Fruit fly (Drosophila melanogaster): ENCODE data around the gene eyg.

eyg gene

DNA sequence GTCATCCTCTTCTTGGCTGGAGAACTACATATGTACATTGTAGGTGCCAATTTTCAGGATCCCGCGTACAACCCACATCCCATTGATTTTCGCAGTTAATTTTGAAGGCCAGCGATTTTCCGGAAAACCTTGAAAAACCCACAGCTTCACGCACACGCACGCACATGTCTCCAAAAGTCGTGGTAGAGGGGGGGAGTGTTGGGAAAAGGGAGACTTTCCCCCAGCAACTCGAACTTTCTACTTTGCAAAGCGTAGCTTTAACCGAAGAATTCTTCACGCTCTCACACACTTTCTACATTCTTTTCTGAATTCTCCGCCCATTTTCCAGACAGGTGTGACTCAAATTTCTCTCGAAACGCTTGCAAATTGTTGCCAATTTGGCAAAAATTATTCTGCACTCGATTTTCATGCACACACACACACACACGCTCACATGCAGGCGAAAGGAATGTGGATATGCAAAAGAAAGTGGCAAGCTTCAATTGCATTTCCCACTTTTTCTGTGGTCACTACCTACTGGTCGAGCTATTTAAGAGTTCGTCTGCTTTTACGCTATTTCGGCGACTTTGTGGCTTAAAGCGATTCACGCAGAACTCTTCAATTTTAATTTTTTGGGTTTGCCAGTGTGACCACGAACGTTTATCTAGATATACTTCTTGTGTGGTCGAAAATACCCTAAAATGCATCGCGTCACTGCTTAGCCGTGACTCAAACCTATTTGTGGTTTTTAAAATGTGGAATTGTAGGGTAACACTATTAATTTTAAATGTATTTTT is 53.4 kb downstream of the eyg start, which contains the start of gene SCaMC (continued):
- no peak for TF ChIP-seq odd (GFP tag; optimal IDR thresholded peaks at IDR 0.05)
- no peak for TF ChIP-seq Nf-YA (GFP tag; IDR thresholded peaks at IDR 0.05)
- TF ChIP-seq Bteb2 (GFP tag; optimal IDR thresholded peaks at IDR 0.05): no peak
- no peak for TF ChIP-seq run (tag; optimal IDR thresholded peaks at IDR 0.05)
- no peak for TF ChIP-seq CG15073 (GFP tag; optimal IDR thresholded peaks at IDR 0.05)
- no peak for TF ChIP-seq Gsc (GFP tag; IDR thresholded peaks at IDR 0.05)
- TF ChIP-seq Spps (tag; optimal IDR thresholded peaks at IDR 0.05): no peak
- no peak for TF ChIP-seq peb (GFP tag; IDR thresholded peaks at IDR 0.05)
- TF ChIP-seq Dek (tag; optimal IDR thresholded peaks at IDR 0.05): peak; percentile 38
- TF ChIP-seq sens (GFP tag): peak; percentile 59
- peak; percentile 63 for TF ChIP-seq p53 (GFP tag; optimal IDR thresholded peaks at IDR 0.05)
- TF ChIP-seq Blimp-1 (GFP tag; optimal IDR thresholded peaks at IDR 0.05): no peak
- no peak for TF ChIP-seq nom (GFP tag; optimal IDR thresholded peaks at IDR 0.05)
- TF ChIP-seq Eip74EF (GFP tag; optimal IDR thresholded peaks at IDR 0.05): no peak
- TF ChIP-seq CG1832 (GFP tag; optimal IDR thresholded peaks at IDR 0.05): no peak
- no peak for TF ChIP-seq toy (GFP tag; IDR thresholded peaks at IDR 0.05)
- peak; percentile 98 for TF ChIP-seq CG14710 (tag; optimal IDR thresholded peaks at IDR 0.05)
- no peak for TF ChIP-seq sr (GFP tag; IDR thresholded peaks at IDR 0.05)
- no peak for TF ChIP-seq CG10979 (tag; optimal IDR thresholded peaks at IDR 0.05)
- peak; percentile 27 for TF ChIP-seq CG12391 (tag; optimal IDR thresholded peaks at IDR 0.05)
- no peak for TF ChIP-seq CG12071 (GFP tag; optimal IDR thresholded peaks at IDR 0.05)
- TF ChIP-seq CG3838 (GFP tag; optimal IDR thresholded peaks at IDR 0.05): no peak
- TF ChIP-seq CG3065 (GFP tag; optimal IDR thresholded peaks at IDR 0.05): no peak
- TF ChIP-seq CG7372 (GFP tag; IDR thresholded peaks at IDR 0.05): no peak
- TF ChIP-seq Nf-YB (GFP tag; optimal IDR thresholded peaks at IDR 0.05): no peak
- TF ChIP-seq CG2116 (GFP tag; optimal IDR thresholded peaks at IDR 0.05): peak; percentile 58
- TF ChIP-seq h (optimal IDR thresholded peaks at IDR 0.05): no peak
- peak; percentile 72 for TF ChIP-seq MBD-R2 (GFP tag; IDR thresholded peaks at IDR 0.05)
- peak; percentile 100 for TF ChIP-seq sug (tag; optimal IDR thresholded peaks at IDR 0.05)
- TF ChIP-seq CG8924 (tag; optimal IDR thresholded peaks at IDR 0.05): peak; percentile 37
- no peak for TF ChIP-seq CG10321 (GFP tag; IDR thresholded peaks at IDR 0.05)
- TF ChIP-seq lov (optimal IDR thresholded peaks at IDR 0.05): no peak
- TF ChIP-seq lov (GFP tag; IDR thresholded peaks at IDR 0.05): no peak
- no peak for TF ChIP-seq cas (GFP tag; IDR thresholded peaks at IDR 0.05)
- TF ChIP-seq crol (GFP tag; IDR thresholded peaks at IDR 0.05): peak; percentile 62
- TF ChIP-seq CG11093 (GFP tag; IDR thresholded peaks at IDR 0.05): no peak
- TF ChIP-seq wdn (GFP tag; IDR thresholded peaks at IDR 0.05): no peak
- no peak for TF ChIP-seq Bdp1 (GFP tag; optimal IDR thresholded peaks at IDR 0.05)
- no peak for TF ChIP-seq grn (GFP tag; optimal IDR thresholded peaks at IDR 0.05)
- no peak for TF ChIP-seq cad (GFP tag; optimal IDR thresholded peaks at IDR 0.05)
- TF ChIP-seq CG17361 (GFP tag; IDR thresholded peaks at IDR 0.05): no peak
- TF ChIP-seq CG7271 (tag; optimal IDR thresholded peaks at IDR 0.05): no peak
- TF ChIP-seq CG1529 (GFP tag; optimal IDR thresholded peaks at IDR 0.05): no peak
- peak; percentile 59 for TF ChIP-seq HmgZ (tag; optimal IDR thresholded peaks at IDR 0.05)
- no peak for TF ChIP-seq emc (GFP tag; optimal IDR thresholded peaks at IDR 0.05)
- no peak for TF ChIP-seq Mes4 (GFP tag; optimal IDR thresholded peaks at IDR 0.05)
- peak; percentile 59 for TF ChIP-seq CoRest (tag; optimal IDR thresholded peaks at IDR 0.05)
- TF ChIP-seq CHES-1-like (GFP tag; optimal IDR thresholded peaks at IDR 0.05): peak; percentile 32
- peak; percentile 55; the same call in 1 of the 2 replicates for TF ChIP-seq CG3847 (GFP tag; IDR thresholded peaks at IDR 0.05)
- TF ChIP-seq CG14965 (GFP tag; optimal IDR thresholded peaks at IDR 0.05; ENCODE audit: borderline replicate concordance): no peak
- no peak for TF ChIP-seq CG16779 (GFP tag; IDR thresholded peaks at IDR 0.05)
